Fruit fly (Drosophila melanogaster): ENCODE measurements around the gene boss.

DNA sequence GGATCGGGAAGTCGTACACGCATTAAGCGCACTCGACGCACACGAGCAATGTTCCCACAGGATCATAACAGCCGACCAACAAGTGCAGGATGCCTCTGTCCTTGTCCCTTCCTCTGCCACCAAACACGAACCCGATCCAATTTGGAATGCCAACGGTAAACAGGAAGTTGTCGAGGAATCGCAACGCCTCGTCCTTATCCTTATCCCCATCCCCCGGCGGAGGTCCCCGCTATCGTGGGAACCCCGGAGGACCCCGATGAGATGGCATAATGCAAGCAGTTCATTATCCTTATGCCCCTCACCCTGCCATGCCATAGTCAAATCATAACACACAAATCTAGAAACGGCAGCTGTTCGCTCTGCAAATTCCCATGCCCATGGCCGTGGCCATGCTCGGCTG lies 37.3 kb downstream of the boss start:
- TF ChIP-seq CG6854 (GFP tag; optimal IDR thresholded peaks at IDR 0.05) (no peak), Ets96B (tag; optimal IDR thresholded peaks at IDR 0.05) (no peak), CG6276 (GFP tag; optimal IDR thresholded peaks at IDR 0.05) (no peak), fd85E (GFP tag; optimal IDR thresholded peaks at IDR 0.05) (no peak), CG11294 (GFP tag; IDR thresholded peaks at IDR 0.05) (no peak), eg (GFP tag; IDR thresholded peaks at IDR 0.05) (no peak)
